Fruit fly (Drosophila melanogaster): ENCODE data around the gene CG13937.

The CG13937 gene

DNA sequence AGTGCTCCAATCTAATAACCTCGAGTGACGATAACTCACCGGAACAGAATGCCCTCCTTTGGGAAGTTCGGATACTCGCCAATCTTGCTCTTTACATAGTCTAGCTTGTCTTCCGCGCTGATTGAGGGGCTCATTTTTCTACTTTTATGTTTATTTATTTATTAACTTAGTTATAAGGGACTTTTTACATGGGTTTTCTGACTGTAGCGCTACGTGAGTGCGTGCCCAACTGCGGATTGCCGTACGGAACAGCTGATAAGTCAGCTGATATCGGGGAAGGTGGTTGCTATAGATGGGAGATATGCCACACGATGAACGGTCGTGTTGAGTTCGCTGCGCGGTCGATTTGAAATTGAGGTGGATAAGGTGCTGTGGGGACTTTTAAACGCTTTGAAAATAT, 1.8 kb upstream of the CG13937 start, which contains the start of gene Aprt (continued):
- TF ChIP-seq pb (GFP tag; optimal IDR thresholded peaks at IDR 0.05) (no peak), CG18011 (GFP tag; optimal IDR thresholded peaks at IDR 0.05) (peak; percentile 29), sisA (GFP tag; IDR thresholded peaks at IDR 0.05) (no peak), hbn (GFP tag; IDR thresholded peaks at IDR 0.05; ENCODE audit: partially characterized antibody) (peak; percentile 88), CG2116 (GFP tag; optimal IDR thresholded peaks at IDR 0.05) (peak; percentile 37), amos (GFP tag; IDR thresholded peaks at IDR 0.05; ENCODE audit: partially characterized antibody) (peak; percentile 81), CG13894 (tag; optimal IDR thresholded peaks at IDR 0.05) (peak; percentile 19), CG7928 (GFP tag; optimal IDR thresholded peaks at IDR 0.05) (no peak), vvl (GFP tag; IDR thresholded peaks at IDR 0.05) (0 out of 2 replicates have a peak, but pooled peaks have one; percentile 10), CG34224 (GFP tag; IDR thresholded peaks at IDR 0.05; ENCODE audit: partially characterized antibody) (peak; percentile 94), tx (GFP tag; optimal IDR thresholded peaks at IDR 0.05) (no peak), CG12659 (GFP tag; optimal IDR thresholded peaks at IDR 0.05) (peak; percentile 13), sens (GFP tag) (peak; percentile 72), Deaf1 (tag; optimal IDR thresholded peaks at IDR 0.05) (peak; percentile 11), inv (GFP tag; IDR thresholded peaks at IDR 0.05; ENCODE audit: partially characterized antibody) (peak; percentile 51; the same call in 1 of the 2 replicates), BtbVII (GFP tag; optimal IDR thresholded peaks at IDR 0.05) (no peak), CG14860 (GFP tag; IDR thresholded peaks at IDR 0.05; ENCODE audit: partially characterized antibody) (0 out of 3 replicates have a peak, but pooled peaks have one; percentile 31), CG10267 (tag; optimal IDR thresholded peaks at IDR 0.05) (peak; percentile 34), Sry-δ (GFP tag; optimal IDR thresholded peaks at IDR 0.05) (peak; percentile 87), CG1603 (tag; optimal IDR thresholded peaks at IDR 0.05) (peak; percentile 47), bbx (GFP tag; IDR thresholded peaks at IDR 0.05; ENCODE audit: partially characterized antibody) (peak; percentile 81), CG17186 (GFP tag; optimal IDR thresholded peaks at IDR 0.05) (peak; percentile 40), Max (GFP tag; optimal IDR thresholded peaks at IDR 0.05) (peak; percentile 8), BEAF-32 (GFP tag; optimal IDR thresholded peaks at IDR 0.05) (peak; percentile 78), CG13287 (GFP tag; IDR thresholded peaks at IDR 0.05; ENCODE audit: partially characterized antibody) (peak; percentile 91), ftz-f1 (GFP tag; optimal IDR thresholded peaks at IDR 0.05) (peak; percentile 81), Scr (GFP tag; IDR thresholded peaks at IDR 0.05; ENCODE audit: partially characterized antibody) (peak; percentile 76), onecut (GFP tag; IDR thresholded peaks at IDR 0.05) (no peak), Hmr (GFP tag; optimal IDR thresholded peaks at IDR 0.05) (no peak), zen (tag; optimal IDR thresholded peaks at IDR 0.05) (no peak), nau (GFP tag; optimal IDR thresholded peaks at IDR 0.05) (no peak), CG16813 (GFP tag; IDR thresholded peaks at IDR 0.05; ENCODE audit: partially characterized antibody) (peak; percentile 66), Ets97D (GFP tag; optimal IDR thresholded peaks at IDR 0.05) (peak; percentile 2), ci (GFP tag; IDR thresholded peaks at IDR 0.05) (0 out of 3 replicates have a peak, but pooled peaks have one; percentile 19), bcd (GFP tag; optimal IDR thresholded peaks at IDR 0.05) (no peak), chinmo (GFP tag; IDR thresholded peaks at IDR 0.05; ENCODE audit: partially characterized antibody) (peak; percentile 63; the same call in 1 of the 4 replicates), Nf-YC (tag; optimal IDR thresholded peaks at IDR 0.05) (no peak), E2f2 (GFP tag; IDR thresholded peaks at IDR 0.05) (peak; percentile 96), Opbp (GFP tag; IDR thresholded peaks at IDR 0.05; ENCODE audit: partially characterized antibody) (peak; percentile 86), Dll (GFP tag; IDR thresholded peaks at IDR 0.05; ENCODE audit: partially characterized antibody) (peak; percentile 81), CTCF (GFP tag; optimal IDR thresholded peaks at IDR 0.05) (peak; percentile 64), grau (tag; optimal IDR thresholded peaks at IDR 0.05) (peak; percentile 28), MESR4 (GFP tag; optimal IDR thresholded peaks at IDR 0.05) (peak; percentile 46), zen2 (GFP tag; IDR thresholded peaks at IDR 0.05; ENCODE audit: partially characterized antibody) (peak; percentile 76), CG15514 (GFP tag; optimal IDR thresholded peaks at IDR 0.05) (peak; percentile 71), Doc3 (GFP tag; IDR thresholded peaks at IDR 0.05; ENCODE audit: partially characterized antibody) (peak; percentile 73), hkb (optimal IDR thresholded peaks at IDR 0.05) (no peak), hkb (GFP tag; IDR thresholded peaks at IDR 0.05) (0 out of 2 replicates have a peak, but pooled peaks have one; percentile 6), sug (tag; optimal IDR thresholded peaks at IDR 0.05) (peak; percentile 63)

Measured in whole organism, embryonic.